Fruit fly (Drosophila melanogaster): ENCODE results near the gene CG9471.

Gene CG9471

DNA sequence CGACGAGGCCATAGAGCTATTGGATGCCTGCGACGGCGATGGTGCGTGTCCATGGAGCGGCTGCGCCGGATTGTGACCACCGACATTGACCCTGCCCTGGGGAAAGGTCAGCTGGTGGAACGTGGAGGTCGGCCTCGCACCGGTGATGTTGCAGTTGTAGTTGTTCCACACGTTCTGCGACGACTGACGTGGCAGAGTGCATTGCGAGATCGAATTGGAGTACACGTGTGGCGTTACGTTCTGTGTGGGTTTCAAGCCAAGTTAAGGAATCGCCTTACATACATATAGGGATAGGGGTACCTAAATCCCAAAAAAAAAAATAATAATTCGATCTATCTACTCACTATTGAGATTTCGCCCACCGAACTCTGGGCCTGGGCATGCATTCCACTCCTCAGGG lies 36.2 kb downstream of the CG9471 start:
- TF ChIP-seq usp (GFP tag; optimal IDR thresholded peaks at IDR 0.05), result no peak
- TF ChIP-seq Hr78 (GFP tag; optimal IDR thresholded peaks at IDR 0.05), result no peak
- TF ChIP-seq dsf (GFP tag; optimal IDR thresholded peaks at IDR 0.05; ENCODE audit: borderline replicate concordance), result no peak

DNA sequence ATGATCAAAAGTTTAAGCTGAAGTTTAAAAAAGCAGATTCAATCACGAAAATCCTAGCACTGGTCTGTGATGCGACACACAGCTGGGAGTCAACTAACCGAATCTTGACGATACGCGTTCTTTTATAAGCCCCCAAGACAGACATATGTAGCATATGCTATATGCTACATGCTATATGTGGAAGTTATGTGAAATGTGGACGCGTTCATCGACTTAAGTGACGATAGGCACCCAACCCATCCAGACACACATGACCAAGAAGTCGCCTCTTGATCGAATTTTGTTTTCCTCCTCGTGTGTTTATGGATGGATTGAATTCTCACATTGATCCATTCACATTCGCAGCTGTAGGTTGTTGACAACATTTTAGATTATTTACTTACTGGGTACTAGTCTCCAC lies 38.2 kb downstream of the CG9471 start, which contains the start of gene alphaTub85E:
Gene alphaTub85E (minus strand): TSS at position 101 of the 400 bp plus-strand sequence.
- TF ChIP-seq Sp1 (GFP tag; optimal IDR thresholded peaks at IDR 0.05), result no peak
- no peak for TF ChIP-seq Rel (GFP tag; optimal IDR thresholded peaks at IDR 0.05)
- no peak for TF ChIP-seq Rel (tag; optimal IDR thresholded peaks at IDR 0.05)
- no peak for TF ChIP-seq lola (GFP tag; optimal IDR thresholded peaks at IDR 0.05)
- TF ChIP-seq Mio (GFP tag; optimal IDR thresholded peaks at IDR 0.05), result no peak
- no peak for TF ChIP-seq sv (GFP tag; optimal IDR thresholded peaks at IDR 0.05)
- TF ChIP-seq tai (GFP tag; optimal IDR thresholded peaks at IDR 0.05), result no peak
- no peak for TF ChIP-seq fru (GFP tag; optimal IDR thresholded peaks at IDR 0.05)
- no peak for TF ChIP-seq woc (GFP tag; optimal IDR thresholded peaks at IDR 0.05)
- TF ChIP-seq br (GFP tag; optimal IDR thresholded peaks at IDR 0.05), result no peak
- no peak for TF ChIP-seq Hr78 (GFP tag; optimal IDR thresholded peaks at IDR 0.05)
- no peak for TF ChIP-seq Vsx2 (GFP tag; optimal IDR thresholded peaks at IDR 0.05; ENCODE audit: partially characterized antibody)

DNA sequence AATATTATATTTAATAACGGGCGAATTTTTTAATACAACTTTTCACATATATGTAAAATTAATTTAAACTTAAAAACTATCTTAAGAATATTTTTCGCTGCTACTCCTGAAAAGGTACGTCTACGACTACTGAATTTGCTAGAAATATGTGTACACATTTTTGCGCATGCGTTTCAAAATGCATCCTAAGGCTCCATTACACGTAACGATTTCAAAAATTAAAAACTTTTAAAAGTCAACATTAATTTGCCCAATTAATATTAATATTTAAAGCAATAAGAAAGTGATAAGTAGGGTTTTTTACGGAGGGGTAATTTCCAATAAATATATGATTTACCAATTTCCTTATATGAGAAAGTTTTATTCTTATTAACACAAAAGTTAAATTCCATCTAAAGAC lies 40.6 kb downstream of the CG9471 start, which contains the start of gene FoxP:
Gene FoxP (minus strand): TSS at position 89 of the 400 bp plus-strand sequence.
- TF ChIP-seq Vsx2 (GFP tag; optimal IDR thresholded peaks at IDR 0.05; ENCODE audit: partially characterized antibody) (peak; percentile 94), CrebA (GFP tag; optimal IDR thresholded peaks at IDR 0.05; ENCODE audit: borderline replicate concordance) (no peak), dsf (GFP tag; optimal IDR thresholded peaks at IDR 0.05; ENCODE audit: borderline replicate concordance) (no peak), Myc (optimal IDR thresholded peaks at IDR 0.05) (no peak), N (GFP tag; optimal IDR thresholded peaks at IDR 0.05) (no peak), Sp1 (GFP tag; optimal IDR thresholded peaks at IDR 0.05) (no peak), dl (GFP tag; optimal IDR thresholded peaks at IDR 0.05; ENCODE audit: insufficient read depth in 1 of 2, partially characterized antibody in 2 of 2) (no peak), Dif (GFP tag; optimal IDR thresholded peaks at IDR 0.05; ENCODE audit: partially characterized antibody) (peak; percentile 59)

DNA sequence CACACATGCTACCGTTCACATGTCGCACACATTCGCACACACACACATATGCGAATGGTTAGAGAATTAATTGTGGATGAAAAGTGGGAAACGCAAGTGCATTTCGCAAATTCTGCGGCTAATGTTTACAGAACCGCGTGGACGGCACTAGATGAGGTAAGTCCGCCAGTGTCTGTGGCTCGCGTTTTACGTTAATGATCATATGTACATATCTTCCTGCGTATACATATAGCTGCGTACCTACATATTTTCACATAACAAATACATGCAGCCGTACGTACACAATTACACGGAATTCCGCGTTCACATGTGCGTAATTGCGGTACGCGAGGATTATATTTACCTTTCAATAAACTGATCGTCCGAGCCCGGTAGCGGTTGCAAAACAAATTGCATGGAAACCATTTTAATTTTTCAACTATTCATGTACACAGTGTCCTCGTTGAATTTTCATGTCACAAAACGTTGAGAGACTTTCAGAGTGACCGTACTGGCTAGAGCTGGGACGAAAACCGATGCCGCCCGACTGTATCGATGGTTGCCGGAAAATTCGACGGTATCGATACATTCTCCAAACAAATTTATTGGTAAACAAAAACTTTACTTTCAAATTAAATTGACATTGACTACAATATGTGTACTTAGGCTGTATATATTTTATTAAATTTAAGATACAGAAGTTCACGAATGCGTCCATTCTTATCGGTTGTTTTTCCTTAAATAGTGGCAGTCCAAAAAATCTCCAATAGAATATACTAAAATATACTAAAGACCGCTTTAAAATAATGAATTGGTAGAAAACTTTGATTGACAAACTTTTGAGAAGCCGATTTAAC lies 46.0 kb downstream of the CG9471 start, which contains the start of gene hyd:
Gene hyd (minus strand): TSS at position 495 of the 836 bp plus-strand sequence.
- TF ChIP-seq N (GFP tag; optimal IDR thresholded peaks at IDR 0.05) (peak; percentile 78), woc (GFP tag; optimal IDR thresholded peaks at IDR 0.05) (no peak), Hr83 (GFP tag; optimal IDR thresholded peaks at IDR 0.05; ENCODE audit: poor library complexity, severe bottlenecking) (no peak), Sp1 (GFP tag; optimal IDR thresholded peaks at IDR 0.05) (no peak), Vsx2 (GFP tag; optimal IDR thresholded peaks at IDR 0.05; ENCODE audit: partially characterized antibody) (no peak), Hnf4 (GFP tag; optimal IDR thresholded peaks at IDR 0.05) (no peak)

Measured in whole organism, wandering third instar larva.